Worm (Caenorhabditis elegans) whole organism, early embryonic: ENCODE data around the gene C06E4.8.
A peak's percentile ranks its signal among the peaks of the same experiment; 100 is the strongest.

Experiments
- B0310.2 ChIP-seq: sonication (generic microtip); optimal IDR thresholded peaks from 2 replicates; lab custom pipeline; 2016; ENCODE audit warnings: mild to moderate bottlenecking, missing genetic modification characterization, missing compliant biosample characterization
- F13C5.2 ChIP-seq: sonication (generic microtip); optimal IDR thresholded peaks from 2 replicates; lab custom pipeline; 2017; ENCODE audit warnings: mild to moderate bottlenecking, missing genetic modification characterization, inconsistent platforms, missing compliant biosample characterization
- aly-1 ChIP-seq: sonication (generic microtip); optimal IDR thresholded peaks from 2 replicates; lab custom pipeline; 2016; ENCODE audit warnings: missing genetic modification characterization, missing compliant biosample characterization
- ama-1 ChIP-seq: fragments of 150-350 bp; optimal IDR thresholded peaks from 2 replicates; lab custom pipeline; 2014
- ceh-13 ChIP-seq: fragments of 200-800 bp; sonication (Bioruptor generic); optimal IDR thresholded peaks from 2 replicates; lab custom pipeline; 2018; ENCODE audit warnings: mild to moderate bottlenecking, missing genetic modification characterization, missing compliant biosample characterization
- ceh-36 ChIP-seq: sonication (generic microtip); optimal IDR thresholded peaks from 2 replicates; lab custom pipeline; 2016; ENCODE audit warnings: missing genetic modification characterization, inconsistent platforms, missing compliant biosample characterization
- ets-7 ChIP-seq: sonication (generic microtip); optimal IDR thresholded peaks from 2 replicates; lab custom pipeline; 2016; ENCODE audit warnings: missing genotype, missing genetic modification characterization, missing compliant biosample characterization
- flt-1 ChIP-seq: fragments of 200-800 bp; sonication (Bioruptor generic); IDR thresholded peaks from 2 replicates; pipeline ENCODE4 v1.3.6; 2022; ENCODE audit warnings: missing genetic modification characterization, missing compliant biosample characterization
- hmbx-1 ChIP-seq: sonication (generic microtip); optimal IDR thresholded peaks from 2 replicates; lab custom pipeline; 2016; ENCODE audit warnings: mild to moderate bottlenecking, missing genetic modification characterization, missing compliant biosample characterization
- hmg-4 ChIP-seq: fragments of 200-800 bp; sonication (Bioruptor generic); optimal IDR thresholded peaks from 2 replicates; lab custom pipeline; 2018; ENCODE audit warnings: mild to moderate bottlenecking, missing genetic modification characterization, missing compliant biosample characterization
- hnd-1 ChIP-seq: sonication (generic microtip); optimal IDR thresholded peaks from 2 replicates; lab custom pipeline; 2016; ENCODE audit warnings: missing genetic modification characterization, missing compliant biosample characterization
- pes-1 ChIP-seq: fragments of 200-800 bp; sonication (Bioruptor generic); IDR thresholded peaks from 2 replicates; pipeline ENCODE4 v1.3.6; 2022; ENCODE audit warnings: missing genetic modification reagents, missing genetic modification characterization, missing compliant biosample characterization
- scrt-1 ChIP-seq: fragments of 200-800 bp; sonication (Bioruptor generic); IDR thresholded peaks from 2 replicates; pipeline ENCODE4 v1.3.6; 2022; ENCODE audit warnings: missing genetic modification characterization, missing compliant biosample characterization
- sea-1 ChIP-seq: fragments of 200-800 bp; sonication (Bioruptor generic); conservative IDR thresholded peaks from 2 replicates; pipeline ENCODE4 v1.3.6; 2022; ENCODE audit warnings: missing genetic modification characterization, missing compliant biosample characterization
- tbx-11 ChIP-seq: fragments of 200-800 bp; sonication (Bioruptor generic); IDR thresholded peaks from 2 replicates; pipeline ENCODE4 v1.3.6; 2022; ENCODE audit warnings: missing genetic modification characterization, missing compliant biosample characterization
- tbx-37 ChIP-seq: fragments of 200-800 bp; sonication (Bioruptor generic); conservative IDR thresholded peaks from 2 replicates; pipeline ENCODE4 v1.3.6; 2022; ENCODE audit warnings: missing genetic modification reagents, missing genetic modification characterization, missing compliant biosample characterization
- tra-4 ChIP-seq: sonication (generic microtip); optimal IDR thresholded peaks from 2 replicates; lab custom pipeline; 2017; ENCODE audit warnings: missing genetic modification characterization, missing compliant biosample characterization

C06E4.8 gene

ce11 chrIV:7323904-7324303 is 38.2 kb upstream of the C06E4.8 start:
- TF ChIP-seq aly-1 (tag; lab: Kevin White, UChicago) (no peak), scrt-1 (GFP tag; lab: Robert Waterston, UW) (no peak), flt-1 (GFP tag; lab: Robert Waterston, UW) (no peak), pes-1 (no peak), ama-1 (no peak), ets-7 (tag; lab: Kevin White, UChicago) (no peak), tbx-11 (GFP tag; lab: Robert Waterston, UW) (no peak), hnd-1 (no peak), hmg-4 (no peak), tbx-37 (GFP tag; lab: Robert Waterston, UW) (no peak)

- TF ChIP-seq hmg-4 (no peak), hmbx-1 (no peak), tbx-37 (GFP tag; lab: Robert Waterston, UW) (no peak), aly-1 (tag; lab: Kevin White, UChicago) (no peak), ets-7 (tag; lab: Kevin White, UChicago) (no peak), ceh-36 (tag; lab: Kevin White, UChicago) (no peak), scrt-1 (GFP tag; lab: Robert Waterston, UW) (no peak), ama-1 (no peak), ceh-13 (GFP tag; lab: Kevin White, UChicago) (no peak), hnd-1 (no peak), pes-1 (no peak), B0310.2 (tag; lab: Kevin White, UChicago) (no peak)
Measured at ce11 chrIV:7320688-7321087, 35.0 kb upstream of the C06E4.8 start.

DNA sequence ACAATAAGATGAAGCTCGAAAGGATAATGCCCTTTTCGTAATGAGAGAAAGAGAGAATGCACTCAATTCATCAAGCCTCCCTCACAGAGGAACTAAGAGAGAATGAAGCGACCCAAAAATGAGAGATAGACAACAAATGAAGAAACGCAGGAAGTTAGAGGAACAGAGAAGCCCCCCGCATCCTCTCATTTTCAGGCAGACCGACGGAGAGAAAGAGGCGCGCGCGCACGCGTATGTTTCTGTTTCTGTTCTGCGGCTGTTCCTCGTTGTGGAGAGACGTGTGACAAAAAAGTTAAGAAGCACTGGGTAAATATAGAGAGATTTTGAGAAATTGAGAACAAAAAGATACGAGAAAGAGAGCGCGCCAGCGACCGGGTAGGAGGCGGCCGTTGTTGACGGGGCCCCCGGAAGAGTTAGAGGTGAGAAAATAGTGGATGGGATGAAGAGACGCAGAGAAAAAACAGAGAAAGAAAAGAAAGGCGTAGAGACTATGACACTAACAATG is 34.3 kb upstream of the C06E4.8 start:
- TF ChIP-seq tbx-37 (GFP tag; lab: Robert Waterston, UW) (no peak), ceh-13 (GFP tag; lab: Kevin White, UChicago) (no peak), hmbx-1 (no peak), ama-1 (no peak), scrt-1 (GFP tag; lab: Robert Waterston, UW) (no peak), pes-1 (no peak), B0310.2 (tag; lab: Kevin White, UChicago) (no peak), tra-4 (no peak), ets-7 (tag; lab: Kevin White, UChicago) (no peak), sea-1 (GFP tag; lab: Robert Waterston, UW) (no peak), tbx-11 (GFP tag; lab: Robert Waterston, UW) (no peak), ceh-36 (tag; lab: Kevin White, UChicago) (no peak), flt-1 (GFP tag; lab: Robert Waterston, UW) (no peak), hnd-1 (no peak), F13C5.2 (tag; lab: Kevin White, UChicago) (peak; percentile 45), hmg-4 (peak; percentile 29), aly-1 (tag; lab: Kevin White, UChicago) (peak; percentile 56)

ce11 chrIV:7318900-7319299 is 33.2 kb upstream of the C06E4.8 start:
- TF ChIP-seq scrt-1 (GFP tag; lab: Robert Waterston, UW), result no peak
- no peak for TF ChIP-seq B0310.2 (tag; lab: Kevin White, UChicago)
- no peak for TF ChIP-seq tbx-11 (GFP tag; lab: Robert Waterston, UW)

DNA sequence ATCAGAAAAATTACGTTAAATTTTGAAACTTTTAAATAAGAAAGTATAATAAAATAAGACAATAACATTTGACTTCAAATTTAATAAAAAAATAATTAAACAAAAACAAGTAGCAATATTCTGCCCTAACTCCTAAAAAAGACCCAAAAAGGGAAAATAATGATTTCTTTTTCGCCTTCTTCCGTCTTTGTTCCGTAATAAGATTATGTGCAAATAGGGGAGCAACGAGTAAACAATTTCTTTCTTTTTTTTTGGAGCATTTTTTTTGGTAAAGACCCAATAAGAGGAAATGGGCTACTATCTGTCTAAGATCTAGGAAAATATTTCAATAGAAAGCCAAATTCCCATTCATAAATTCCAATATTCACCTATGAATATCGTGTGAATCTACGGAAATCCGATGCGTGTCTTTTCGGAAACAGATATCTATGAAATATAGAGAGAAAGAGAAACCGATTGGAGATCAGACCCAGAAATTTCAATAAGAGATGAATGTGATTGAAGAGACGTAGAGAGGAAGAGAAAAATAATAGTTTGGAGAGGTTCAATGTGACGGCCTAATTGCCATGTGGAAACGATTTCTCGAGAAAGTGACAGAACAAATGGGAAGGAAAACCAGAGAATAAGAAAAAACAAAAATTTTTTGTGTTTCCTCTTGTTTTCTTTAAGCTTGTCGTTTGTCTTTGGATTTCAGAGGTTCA is 32.3 kb upstream of the C06E4.8 start:
- no peak for TF ChIP-seq ama-1

DNA sequence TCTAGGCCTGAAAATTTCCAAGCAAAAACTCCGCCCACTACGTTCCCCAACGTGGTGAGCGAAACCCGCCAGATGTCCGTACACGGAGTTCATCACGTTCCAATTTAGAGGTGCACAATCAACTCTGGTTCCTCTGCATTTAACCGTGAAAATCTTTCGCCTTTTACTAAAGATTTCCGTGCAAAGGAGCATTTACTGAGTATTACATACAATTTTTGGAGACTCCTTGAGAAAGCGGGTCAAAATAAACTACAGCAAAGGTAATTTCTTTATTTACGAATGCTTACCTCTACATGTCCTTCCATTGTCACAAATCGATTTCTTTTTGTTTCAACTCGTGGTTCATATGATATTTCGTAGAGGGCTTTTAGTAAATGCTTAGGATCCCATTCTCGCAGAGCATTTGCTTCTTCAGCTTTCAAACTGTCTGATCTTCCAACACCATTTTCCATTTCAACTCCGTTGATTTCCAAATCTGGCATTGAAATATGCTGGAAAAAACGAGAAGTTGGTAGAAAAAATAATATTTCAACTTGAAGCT is 31.0 kb upstream of the C06E4.8 start, which contains the start of gene F42C5.9:
Gene F42C5.9, minus strand, starts transcription at position 491 of the 541 bp plus-strand sequence.
- peak; percentile 1 for TF ChIP-seq ama-1
- no peak for TF ChIP-seq ceh-13 (GFP tag; lab: Kevin White, UChicago)

- no peak for TF ChIP-seq tbx-11 (GFP tag; lab: Robert Waterston, UW)
- TF ChIP-seq ceh-13 (GFP tag; lab: Kevin White, UChicago), result no peak
- no peak for TF ChIP-seq ceh-36 (tag; lab: Kevin White, UChicago)
- TF ChIP-seq pes-1, result no peak
- TF ChIP-seq aly-1 (tag; lab: Kevin White, UChicago), result no peak
- TF ChIP-seq ama-1, result no peak
- TF ChIP-seq scrt-1 (GFP tag; lab: Robert Waterston, UW), result no peak
- TF ChIP-seq F13C5.2 (tag; lab: Kevin White, UChicago), result no peak
Measured at ce11 chrIV:7313962-7314361, 28.3 kb upstream of the C06E4.8 start.

DNA sequence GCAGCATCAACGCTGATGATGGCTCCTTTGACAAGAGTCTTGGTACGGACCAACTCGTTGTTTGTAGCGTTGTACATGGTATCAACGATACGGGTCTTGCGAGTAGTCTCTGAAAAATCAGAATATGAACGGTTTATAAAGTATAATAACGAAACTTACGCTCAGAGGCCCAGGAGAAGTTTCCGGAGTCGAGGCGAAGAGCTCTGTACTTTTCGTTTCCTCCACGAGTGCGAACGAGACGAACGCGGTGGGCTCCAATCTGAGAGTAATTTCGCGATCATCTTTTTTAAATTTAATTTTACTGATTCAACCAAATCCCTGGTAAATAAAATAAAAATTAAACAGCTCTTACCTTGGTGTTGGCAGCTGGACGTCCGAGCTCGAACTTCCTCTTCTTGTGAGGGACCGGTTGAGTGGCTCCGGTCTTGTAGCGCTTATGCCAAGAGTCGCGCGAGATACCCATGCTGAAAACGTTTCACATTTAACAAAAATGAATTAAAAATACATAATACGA is 27.8 kb upstream of the C06E4.8 start, which contains the start of gene rps-8:
Gene rps-8, minus strand, starts transcription at position 464 of the 514 bp plus-strand sequence.
- TF ChIP-seq sea-1 (GFP tag; lab: Robert Waterston, UW) (no peak), aly-1 (tag; lab: Kevin White, UChicago) (no peak), flt-1 (GFP tag; lab: Robert Waterston, UW) (no peak), ama-1 (no peak), hmg-4 (no peak), ceh-36 (tag; lab: Kevin White, UChicago) (no peak), ceh-13 (GFP tag; lab: Kevin White, UChicago) (no peak), scrt-1 (GFP tag; lab: Robert Waterston, UW) (no peak), hnd-1 (no peak), B0310.2 (tag; lab: Kevin White, UChicago) (no peak), F13C5.2 (tag; lab: Kevin White, UChicago) (no peak)
